Worm (Caenorhabditis elegans) whole organism, young adult: ENCODE results near the gene F10C2.7.

Experiments
- F33H1.4 ChIP-seq: fragments of 200-800 bp; sonication (Bioruptor generic); IDR thresholded peaks from 2 replicates; pipeline ENCODE4 v1.3.6; 2022; ENCODE audit warnings: missing genetic modification reagents, missing genetic modification characterization, missing compliant biosample characterization
- F55B11.4 ChIP-seq: sonication (generic microtip); optimal IDR thresholded peaks from 2 replicates; lab custom pipeline; 2016; ENCODE audit warnings: missing compliant biosample characterization, missing genetic modification characterization, borderline replicate concordance; ENCODE audit not compliant: insufficient read depth
- Y67H2A.10 ChIP-seq: fragments of 200-800 bp; sonication (Bioruptor generic); conservative IDR thresholded peaks from 2 replicates; pipeline ENCODE4 v1.3.6; 2022; ENCODE audit warnings: missing genetic modification reagents, missing genetic modification characterization, missing compliant biosample characterization
- ama-1 ChIP-seq, 3 experiments: fragments of 150-350 bp in 1 of 3; sonication (generic microtip) in 2 of 3; optimal IDR thresholded peaks; 2 replicates each; lab custom pipeline; 2014 to 2018; ENCODE audit warnings: missing biosample characterization in 2 of 3, missing genetic modification characterization in 2 of 3, missing genetic modification reagents in 2 of 3
- athp-1 ChIP-seq: sonication (generic microtip); optimal IDR thresholded peaks from 2 replicates; lab custom pipeline; 2017; ENCODE audit warnings: mild to moderate bottlenecking, missing genetic modification characterization, missing compliant biosample characterization
- attf-5 ChIP-seq: fragments of 200-800 bp; sonication (Bioruptor generic); optimal IDR thresholded peaks from 2 replicates; lab custom pipeline; 2018; ENCODE audit warnings: mild to moderate bottlenecking, missing genetic modification characterization, missing compliant biosample characterization
- ccch-3 ChIP-seq: fragments of 200-800 bp; sonication (Bioruptor generic); optimal IDR thresholded peaks from 2 replicates; lab custom pipeline; 2018; ENCODE audit warnings: mild to moderate bottlenecking, missing genetic modification characterization, missing compliant biosample characterization
- cebp-2 ChIP-seq: fragments of 200-800 bp; sonication (Bioruptor generic); IDR thresholded peaks from 2 replicates; pipeline ENCODE4 v1.3.6; 2022; ENCODE audit warnings: missing genetic modification characterization, missing compliant biosample characterization
- die-1 ChIP-seq: sonication (generic microtip); optimal IDR thresholded peaks from 2 replicates; lab custom pipeline; 2016; ENCODE audit warnings: missing genotype, mild to moderate bottlenecking, missing genetic modification characterization, missing compliant biosample characterization
- dox-1 ChIP-seq: fragments of 200-800 bp; sonication (Bioruptor generic); IDR thresholded peaks from 2 replicates; pipeline ENCODE4 v1.3.6; 2022; ENCODE audit warnings: missing genetic modification reagents, missing genetic modification characterization, missing compliant biosample characterization
- dpl-1 ChIP-seq: fragments of 150-350 bp; optimal IDR thresholded peaks from 2 replicates; lab custom pipeline; 2014; ENCODE audit warnings: missing biosample characterization, missing genetic modification reagents, missing genetic modification characterization
- efl-1 ChIP-seq: fragments of 150-350 bp; optimal IDR thresholded peaks from 2 replicates; lab custom pipeline; 2014; ENCODE audit warnings: missing biosample characterization, missing genetic modification reagents, missing genetic modification characterization
- egrh-3 ChIP-seq: fragments of 200-800 bp; sonication (Bioruptor generic); IDR thresholded peaks from 2 replicates; pipeline ENCODE4 v1.3.6; 2022; ENCODE audit warnings: missing genetic modification reagents, missing genetic modification characterization, missing compliant biosample characterization
- hmg-20 ChIP-seq: fragments of 200-800 bp; sonication (Bioruptor generic); IDR thresholded peaks from 2 replicates; pipeline ENCODE4 v1.3.6; 2022; ENCODE audit warnings: missing genetic modification reagents, missing genetic modification characterization, missing compliant biosample characterization
- lin-35 ChIP-seq, 3 experiments: fragments of 150-350 bp in 2 of 3; sonication (generic microtip) in 1 of 3; optimal IDR thresholded peaks; 2 replicates each; lab custom pipeline; 2014 to 2018; ENCODE audit warnings: missing biosample characterization in 3 of 3, missing genetic modification characterization in 3 of 3, missing genetic modification reagents in 3 of 3
- lin-54 ChIP-seq: fragments of 200-800 bp; sonication (Bioruptor generic); optimal IDR thresholded peaks from 2 replicates; lab custom pipeline; 2018; ENCODE audit warnings: mild to moderate bottlenecking, missing genetic modification characterization, missing compliant biosample characterization
- lsl-1 ChIP-seq: fragments of 200-800 bp; sonication (Bioruptor generic); optimal IDR thresholded peaks from 2 replicates; lab custom pipeline; 2018; ENCODE audit warnings: mild to moderate bottlenecking, missing genetic modification characterization, moderate library complexity, missing compliant biosample characterization
- madf-6 ChIP-seq: fragments of 200-800 bp; sonication (Bioruptor generic); IDR thresholded peaks from 2 replicates; pipeline ENCODE4 v1.3.6; 2022; ENCODE audit warnings: missing genetic modification reagents, missing genetic modification characterization, missing compliant biosample characterization
- mcd-1 ChIP-seq: fragments of 200-800 bp; sonication (Bioruptor generic); IDR thresholded peaks from 2 replicates; pipeline ENCODE4 v1.3.6; 2022; ENCODE audit warnings: missing genetic modification reagents, missing genetic modification characterization, missing compliant biosample characterization
- nfyb-1 ChIP-seq: fragments of 200-800 bp; sonication (Bioruptor generic); IDR thresholded peaks from 2 replicates; pipeline ENCODE4 v1.3.6; 2022; ENCODE audit warnings: missing genetic modification reagents, missing genetic modification characterization, missing compliant biosample characterization
- rcor-1 ChIP-seq: fragments of 200-800 bp; sonication (Bioruptor generic); IDR thresholded peaks from 2 replicates; pipeline ENCODE4 v1.3.6; 2022; ENCODE audit warnings: missing genetic modification reagents, missing genetic modification characterization, missing compliant biosample characterization
- snpc-3.4 ChIP-seq: sonication (generic microtip); optimal IDR thresholded peaks from 2 replicates; lab custom pipeline; 2017; ENCODE audit warnings: missing genetic modification characterization, mild to moderate bottlenecking, missing compliant biosample characterization, antibody characterized with exemption, moderate library complexity, missing genotype, missing genetic modification reagents
- snpc-4 ChIP-seq, 5 experiments: fragments of 150-350 bp in 1 of 5; sonication (generic microtip) in 4 of 5; optimal IDR thresholded peaks; 2 replicates each; lab custom pipeline; 2014 to 2018; ENCODE audit warnings: missing genetic modification characterization in 5 of 5, missing biosample characterization in 3 of 5, antibody characterized with exemption in 2 of 5, mild to moderate bottlenecking in 2 of 5, missing compliant biosample characterization in 2 of 5, missing genotype in 2 of 5, moderate library complexity in 2 of 5, missing genetic modification reagents in 1 of 5
- sptf-2 ChIP-seq: fragments of 200-800 bp; sonication (Bioruptor generic); optimal IDR thresholded peaks from 2 replicates; lab custom pipeline; 2018; ENCODE audit warnings: mild to moderate bottlenecking, missing genetic modification characterization, missing compliant biosample characterization
- unc-62 ChIP-seq: fragments of 150-350 bp; optimal IDR thresholded peaks from 2 replicates; lab custom pipeline; 2014; ENCODE audit warnings: missing biosample characterization, missing genetic modification reagents, missing genetic modification characterization
- xnd-1 ChIP-seq: sonication (generic microtip); optimal IDR thresholded peaks from 2 replicates; lab custom pipeline; 2016; ENCODE audit warnings: missing genotype, missing genetic modification reagents, missing genetic modification characterization, missing compliant biosample characterization
- zfh-2 ChIP-seq: fragments of 200-800 bp; sonication (Bioruptor generic); conservative IDR thresholded peaks from 2 replicates; pipeline ENCODE4 v1.3.6; 2022; ENCODE audit warnings: missing genetic modification reagents, missing genetic modification characterization, missing compliant biosample characterization
- ztf-18 ChIP-seq: sonication (generic microtip); optimal IDR thresholded peaks from 2 replicates; lab custom pipeline; 2016; ENCODE audit warnings: missing genotype, mild to moderate bottlenecking, missing genetic modification characterization, missing compliant biosample characterization

F10C2.7 gene

DNA sequence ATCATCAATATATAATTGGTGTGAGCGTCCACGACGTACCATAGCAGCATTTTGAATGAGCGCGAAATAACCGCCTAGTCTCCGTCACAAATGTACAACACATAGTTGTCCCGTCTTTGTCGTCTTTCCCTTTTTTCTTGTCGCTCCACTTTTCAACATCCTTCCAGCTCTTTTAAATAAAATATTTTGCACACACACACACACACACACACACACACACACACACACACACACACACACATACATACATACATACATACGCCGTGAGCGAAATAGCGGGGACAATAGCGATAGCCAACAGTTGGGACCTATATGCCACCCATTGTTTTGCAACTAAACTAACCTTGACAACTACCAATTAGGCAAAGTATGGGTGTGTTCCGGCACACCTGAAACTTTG lies 15.4 kb upstream of the F10C2.7 start:
- TF ChIP-seq xnd-1 (tag; lab: Kevin White, UChicago): no peak
- TF ChIP-seq hmg-20 (GFP tag; lab: Robert Waterston, UW): no peak
- TF ChIP-seq, all 124 proteins: peak for 0

DNA sequence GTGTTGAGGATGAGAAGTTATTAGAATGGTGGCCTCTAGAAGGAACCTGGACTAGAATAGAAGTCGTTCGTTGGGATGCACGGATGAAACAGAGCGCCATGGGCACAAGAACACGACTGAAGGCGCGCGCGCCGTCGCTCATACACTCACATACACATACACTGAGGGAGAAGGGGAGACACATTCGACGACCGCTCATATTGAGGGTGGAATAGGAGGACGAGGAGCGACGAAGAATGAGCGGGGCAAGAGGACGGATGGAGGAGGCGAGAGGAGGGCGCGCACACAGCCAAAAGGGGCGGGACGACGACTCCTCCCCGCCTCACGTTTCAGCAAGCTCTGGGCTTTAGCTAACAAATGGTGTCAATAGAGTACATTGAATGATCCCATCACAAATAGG lies 14.9 kb upstream of the F10C2.7 start:
- TF ChIP-seq zfh-2 (peak; percentile 95), sptf-2 (GFP tag; lab: Kevin White, UChicago) (peak; percentile 60), ztf-18 (tag; lab: Kevin White, UChicago) (peak; percentile 20), lin-54 (no peak), ama-1 (optimal IDR thresholded peaks at IDR 0.05; lab: Kevin White, UChicago) (peak; percentile 57), ama-1 (GFP tag; optimal IDR thresholded peaks at IDR 0.05; lab: Kevin White, UChicago) (no peak), rcor-1 (GFP tag; lab: Robert Waterston, UW) (0 out of 2 replicates have a peak, but pooled peaks have one; percentile 25), hmg-20 (GFP tag; lab: Robert Waterston, UW) (no peak), mcd-1 (GFP tag; lab: Robert Waterston, UW) (peak; percentile 42), egrh-3 (peak; percentile 63; the same call in 1 of the 2 replicates), athp-1 (no peak)

DNA sequence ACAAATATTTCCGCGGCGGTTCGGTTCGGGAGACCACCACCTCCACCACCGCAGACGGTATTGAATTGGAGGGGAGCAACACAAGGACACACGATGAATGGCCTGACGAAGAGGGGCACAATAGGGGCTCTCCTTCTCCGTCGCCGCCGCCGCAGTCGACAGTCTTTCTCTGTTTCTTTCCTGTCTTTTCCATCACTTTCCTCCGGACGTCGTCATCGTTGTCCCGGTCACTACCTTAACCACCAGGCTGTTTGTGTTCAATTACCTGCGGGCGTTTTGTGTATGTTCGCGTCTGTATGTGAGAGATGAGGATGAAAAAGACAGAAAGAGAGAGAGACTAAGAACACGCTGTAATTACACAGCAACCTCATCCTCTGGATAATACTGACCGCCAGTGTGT lies 13.9 kb upstream of the F10C2.7 start:
- TF ChIP-seq nfyb-1 (GFP tag; lab: Robert Waterston, UW) (0 out of 2 replicates have a peak, but pooled peaks have one; percentile 25), Y67H2A.10 (GFP tag; lab: Robert Waterston, UW) (no peak), cebp-2 (GFP tag; lab: Robert Waterston, UW) (0 out of 2 replicates have a peak, but pooled peaks have one; percentile 40), zfh-2 (peak; percentile 84), mcd-1 (GFP tag; lab: Robert Waterston, UW) (0 out of 2 replicates have a peak, but pooled peaks have one; percentile 23)

DNA sequence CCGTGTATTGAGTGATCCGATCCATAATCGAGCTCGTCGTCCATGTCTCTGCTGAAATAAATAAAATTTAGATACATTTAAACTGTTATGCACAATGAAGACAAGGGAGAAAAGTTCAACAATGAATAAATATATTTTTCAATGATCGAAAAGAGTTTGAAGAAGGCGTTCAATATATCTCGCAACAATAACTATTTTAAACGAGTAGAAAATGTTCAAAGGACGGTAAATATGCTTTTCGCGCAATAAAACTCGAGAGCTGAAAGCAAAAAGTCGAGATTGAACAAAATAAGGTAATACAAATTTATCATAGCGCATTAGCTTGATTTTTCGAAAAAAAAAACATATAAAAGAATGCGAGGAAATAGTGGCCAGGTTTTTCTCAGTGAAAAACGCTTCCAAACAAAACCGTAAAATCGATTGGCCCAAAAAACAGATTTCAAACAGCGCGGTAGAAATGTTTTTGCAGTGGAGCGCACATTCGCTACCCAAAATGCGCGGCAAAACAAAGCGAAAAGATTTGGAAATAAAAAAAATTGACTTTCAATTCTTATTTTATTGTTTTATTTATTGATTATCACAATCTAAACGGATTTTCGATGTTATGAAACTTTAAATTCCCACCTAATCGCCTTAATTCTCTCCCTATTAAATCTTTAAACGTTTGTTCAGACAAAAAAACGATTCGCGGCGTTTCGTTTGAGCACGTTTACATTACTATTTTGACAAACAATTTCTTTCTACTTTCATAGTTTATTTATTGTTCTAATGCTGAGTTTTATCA lies 12.7 kb upstream of the F10C2.7 start, which contains the start of the genes kup-1 and F10C2.4:
Gene kup-1, minus strand, starts transcription at position 51 of the 784 bp plus-strand sequence.
Gene F10C2.4, plus strand, starts transcription at position 734 of the 784 bp plus-strand sequence.
- TF ChIP-seq dpl-1 (GFP tag; lab: Kevin White, UChicago): peak; percentile 81
- TF ChIP-seq athp-1: peak; percentile 14
- TF ChIP-seq nfyb-1 (GFP tag; lab: Robert Waterston, UW): no peak
- peak; percentile 21 for TF ChIP-seq lsl-1 (GFP tag; lab: Kevin White, UChicago)
- no peak for TF ChIP-seq die-1 (tag; lab: Kevin White, UChicago)
- peak; percentile 86 for TF ChIP-seq attf-5 (GFP tag; lab: Kevin White, UChicago)
- TF ChIP-seq unc-62: no peak
- peak; percentile 39 for TF ChIP-seq snpc-3.4
- TF ChIP-seq dox-1 (GFP tag; lab: Robert Waterston, UW): peak; percentile 44; the same call in 1 of the 2 replicates
- no peak for TF ChIP-seq F55B11.4 (tag; lab: Kevin White, UChicago)
- TF ChIP-seq madf-6 (GFP tag; lab: Robert Waterston, UW): peak; percentile 60; the same call in 1 of the 2 replicates
- TF ChIP-seq lin-35 (GFP tag; optimal IDR thresholded peaks at IDR 0.05; lab: Kevin White, UChicago): peak in 1 of 3 experiments; percentile 55
- TF ChIP-seq snpc-4 (GFP tag; optimal IDR thresholded peaks at IDR 0.05; lab: Kevin White, UChicago): no peak
- peak in 2 of 4 experiments; percentile 5 to 40 for TF ChIP-seq snpc-4 (tag; optimal IDR thresholded peaks at IDR 0.05; lab: Kevin White, UChicago)
- TF ChIP-seq ccch-3 (GFP tag; lab: Kevin White, UChicago): no peak
- no peak for TF ChIP-seq Y67H2A.10 (GFP tag; lab: Robert Waterston, UW)
- TF ChIP-seq lin-54: peak; percentile 88
- peak; percentile 86 for TF ChIP-seq efl-1 (GFP tag; lab: Kevin White, UChicago)
- peak; percentile 85 for TF ChIP-seq mcd-1 (GFP tag; lab: Robert Waterston, UW)
- TF ChIP-seq F33H1.4 (GFP tag; lab: Robert Waterston, UW): peak; percentile 11; the same call in 1 of the 2 replicates
